Fruit fly (Drosophila melanogaster) whole organism, prepupa: Measurements from ENCODE around the gene Pdp1.
A peak's percentile ranks its signal among the peaks of the same experiment; 100 is the strongest.

ENCODE experiments used
- CG10631 ChIP-seq: fragments of 200-800 bp; sonication (Bioruptor generic); optimal IDR thresholded peaks from 2 replicates; lab custom pipeline; 2016; ENCODE audit warnings: missing biosample characterization, missing genetic modification characterization
- CG11294 ChIP-seq: fragments of 200-800 bp; sonication (Bioruptor generic); IDR thresholded peaks from 2 replicates; pipeline ENCODE4 v1.3.6; 2022; ENCODE audit warnings: missing biosample characterization, missing genetic modification characterization
- CG11762 ChIP-seq: fragments of 200-800 bp; sonication (Bioruptor generic); optimal IDR thresholded peaks from 3 replicates; lab custom pipeline; 2016; ENCODE audit warnings: missing biosample characterization, missing genetic modification characterization; ENCODE audit not compliant: insufficient read depth
- CG11902 ChIP-seq: fragments of 200-800 bp; sonication (Bioruptor generic); optimal IDR thresholded peaks from 3 replicates; lab custom pipeline; 2016; ENCODE audit warnings: missing biosample characterization, missing genetic modification characterization
- CG15336 ChIP-seq: fragments of 200-800 bp; sonication (Bioruptor generic); IDR thresholded peaks from 2 replicates; pipeline ENCODE4 v1.3.6; 2022; ENCODE audit warnings: missing biosample characterization, missing genetic modification characterization
- CG1621 ChIP-seq: fragments of 200-800 bp; sonication (Bioruptor generic); optimal IDR thresholded peaks from 3 replicates; lab custom pipeline; 2018; ENCODE audit warnings: missing biosample characterization, mild to moderate bottlenecking, missing genetic modification characterization
- CG16779 ChIP-seq: fragments of 200-800 bp; sonication (Bioruptor generic); optimal IDR thresholded peaks from 3 replicates; lab custom pipeline; 2017; ENCODE audit warnings: missing biosample characterization, mild to moderate bottlenecking, missing genetic modification characterization
- CG3032 ChIP-seq: fragments of 200-800 bp; optimal IDR thresholded peaks from 2 replicates; lab custom pipeline; 2019; ENCODE audit warnings: missing biosample characterization, mild to moderate bottlenecking, missing genetic modification characterization, moderate library complexity
- CG31627 ChIP-seq: fragments of 200-800 bp; sonication (Bioruptor generic); optimal IDR thresholded peaks from 3 replicates; lab custom pipeline; 2016; ENCODE audit warnings: missing biosample characterization, missing genetic modification characterization
- CG34406 ChIP-seq: fragments of 200-800 bp; sonication (Bioruptor generic); optimal IDR thresholded peaks from 3 replicates; lab custom pipeline; 2016; ENCODE audit warnings: missing biosample characterization, missing genetic modification characterization
- CG3919 ChIP-seq: fragments of 200-800 bp; sonication (Bioruptor generic); optimal IDR thresholded peaks from 3 replicates; lab custom pipeline; 2016; ENCODE audit warnings: missing biosample characterization, missing genetic modification characterization
- CG4318 ChIP-seq: fragments of 200-800 bp; sonication (Bioruptor generic); optimal IDR thresholded peaks from 3 replicates; lab custom pipeline; 2017; ENCODE audit warnings: missing biosample characterization, mild to moderate bottlenecking, missing genetic modification characterization
- CG6854 ChIP-seq: fragments of 200-800 bp; sonication (Bioruptor generic); optimal IDR thresholded peaks from 2 replicates; lab custom pipeline; 2017; ENCODE audit warnings: missing biosample characterization, mild to moderate bottlenecking, missing genetic modification characterization
- CG7368 ChIP-seq: fragments of 200-800 bp; sonication (Bioruptor generic); optimal IDR thresholded peaks from 3 replicates; lab custom pipeline; 2016; ENCODE audit warnings: missing biosample characterization, missing genetic modification characterization
- CG8119 ChIP-seq: fragments of 200-800 bp; sonication (Bioruptor generic); IDR thresholded peaks from 3 replicates; pipeline ENCODE4 v1.3.6; 2022; ENCODE audit warnings: missing biosample characterization, missing genetic modification characterization
- CG8319 ChIP-seq: fragments of 200-800 bp; sonication (Bioruptor generic); optimal IDR thresholded peaks from 3 replicates; lab custom pipeline; 2016; ENCODE audit warnings: missing biosample characterization, missing genetic modification characterization
- CG8632 ChIP-seq: fragments of 200-800 bp; sonication (Bioruptor generic); optimal IDR thresholded peaks from 3 replicates; lab custom pipeline; 2016; ENCODE audit warnings: missing biosample characterization, missing genetic modification characterization
- CG9139 ChIP-seq: fragments of 200-800 bp; sonication (Bioruptor generic); optimal IDR thresholded peaks from 3 replicates; lab custom pipeline; 2017; ENCODE audit warnings: missing biosample characterization, mild to moderate bottlenecking, missing genetic modification characterization
- Eip75B ChIP-seq: fragments of 200-800 bp; sonication (Bioruptor generic); optimal IDR thresholded peaks from 3 replicates; lab custom pipeline; 2016; ENCODE audit warnings: missing biosample characterization, missing genetic modification characterization
- Eip78C ChIP-seq: fragments of 200-800 bp; sonication (Bioruptor generic); peaks from one replicate; lab custom pipeline; 2016; ENCODE audit warnings: missing biosample characterization, missing genetic modification characterization
- Eip93F ChIP-seq: fragments of 200-800 bp; sonication (Bioruptor generic); optimal IDR thresholded peaks from 2 replicates; lab custom pipeline; 2016; ENCODE audit warnings: missing biosample characterization, mild to moderate bottlenecking, missing genetic modification characterization
- Ets21C ChIP-seq: fragments of 200-800 bp; sonication (Bioruptor generic); optimal IDR thresholded peaks from 3 replicates; lab custom pipeline; 2016; ENCODE audit warnings: missing biosample characterization, missing genetic modification characterization
- Ets96B ChIP-seq: fragments of 200-800 bp; optimal IDR thresholded peaks from 2 replicates; lab custom pipeline; 2019; ENCODE audit warnings: missing biosample characterization, mild to moderate bottlenecking, missing genetic modification characterization, moderate library complexity
- Gug ChIP-seq: fragments of 200-800 bp; sonication (Bioruptor generic); IDR thresholded peaks from 2 replicates; pipeline ENCODE4 v1.3.6; 2022; ENCODE audit warnings: missing biosample characterization, missing genetic modification characterization
- Hr38 ChIP-seq: sonication (Bioruptor generic); optimal IDR thresholded peaks from 2 replicates; lab custom pipeline; 2016; ENCODE audit warnings: missing biosample characterization, missing genetic modification characterization
- Hr4 ChIP-seq: fragments of 200-800 bp; sonication (Bioruptor generic); optimal IDR thresholded peaks from 3 replicates; lab custom pipeline; 2016; ENCODE audit warnings: missing biosample characterization, missing genetic modification characterization
- Lpt ChIP-seq: fragments of 200-800 bp; sonication (Bioruptor generic); optimal IDR thresholded peaks from 3 replicates; lab custom pipeline; 2016; ENCODE audit warnings: missing biosample characterization, missing genetic modification characterization
- Met ChIP-seq: fragments of 200-800 bp; sonication (Bioruptor generic); optimal IDR thresholded peaks from 3 replicates; lab custom pipeline; 2016; ENCODE audit warnings: missing biosample characterization, missing genetic modification characterization
- OdsH ChIP-seq: fragments of 200-800 bp; sonication (Bioruptor generic); optimal IDR thresholded peaks from 3 replicates; lab custom pipeline; 2016; ENCODE audit warnings: missing biosample characterization, missing genetic modification characterization
- Smox ChIP-seq: fragments of 200-800 bp; sonication (Bioruptor generic); optimal IDR thresholded peaks from 3 replicates; lab custom pipeline; 2016; ENCODE audit warnings: missing biosample characterization, missing genetic modification characterization
- Sox102F ChIP-seq: fragments of 200-800 bp; sonication (Bioruptor generic); optimal IDR thresholded peaks from 2 replicates; lab custom pipeline; 2016; ENCODE audit warnings: missing biosample characterization, mild to moderate bottlenecking, missing genetic modification characterization
- Sox15 ChIP-seq: fragments of 200-800 bp; sonication (Bioruptor generic); optimal IDR thresholded peaks from 3 replicates; lab custom pipeline; 2016; ENCODE audit warnings: missing biosample characterization, missing genetic modification characterization
- achi ChIP-seq: fragments of 200-800 bp; sonication (Bioruptor generic); optimal IDR thresholded peaks from 3 replicates; lab custom pipeline; 2016; ENCODE audit warnings: missing biosample characterization, missing genetic modification characterization
- acj6 ChIP-seq: fragments of 200-800 bp; sonication (Bioruptor generic); optimal IDR thresholded peaks from 3 replicates; lab custom pipeline; 2016; ENCODE audit warnings: missing biosample characterization, missing genetic modification characterization
- cyc ChIP-seq: fragments of 200-800 bp; sonication (Bioruptor generic); optimal IDR thresholded peaks from 3 replicates; lab custom pipeline; 2016; ENCODE audit warnings: missing biosample characterization, missing genetic modification characterization
- eg ChIP-seq: fragments of 200-800 bp; sonication (Bioruptor generic); IDR thresholded peaks from 3 replicates; pipeline ENCODE4 v1.3.6; 2022; ENCODE audit warnings: missing biosample characterization, missing genetic modification characterization
- esn ChIP-seq: fragments of 200-800 bp; sonication (Bioruptor generic); optimal IDR thresholded peaks from 2 replicates; lab custom pipeline; 2016; ENCODE audit warnings: missing biosample characterization, mild to moderate bottlenecking, missing genetic modification characterization, moderate library complexity
- fd59A ChIP-seq: fragments of 200-800 bp; sonication (Bioruptor generic); optimal IDR thresholded peaks from 2 replicates; lab custom pipeline; 2017; ENCODE audit warnings: missing biosample characterization, mild to moderate bottlenecking, missing genetic modification characterization, missing genetic modification reagents
- fd85E ChIP-seq: fragments of 200-800 bp; sonication (Bioruptor generic); optimal IDR thresholded peaks from 3 replicates; lab custom pipeline; 2016; ENCODE audit warnings: missing biosample characterization, missing genetic modification characterization
- fkh ChIP-seq: fragments of 200-800 bp; sonication (Bioruptor generic); optimal IDR thresholded peaks from 3 replicates; lab custom pipeline; 2017; ENCODE audit warnings: missing biosample characterization, mild to moderate bottlenecking, missing genetic modification characterization, moderate library complexity
- lz ChIP-seq: fragments of 200-800 bp; sonication (Bioruptor generic); optimal IDR thresholded peaks from 3 replicates; lab custom pipeline; 2016; ENCODE audit warnings: missing biosample characterization, missing genetic modification characterization
- net ChIP-seq: fragments of 200-800 bp; sonication (Bioruptor generic); optimal IDR thresholded peaks from 3 replicates; lab custom pipeline; 2016; ENCODE audit warnings: missing biosample characterization, missing genetic modification characterization
- pdm3 ChIP-seq: fragments of 200-800 bp; sonication (Bioruptor generic); optimal IDR thresholded peaks from 3 replicates; lab custom pipeline; 2016; ENCODE audit warnings: missing biosample characterization, missing genetic modification characterization
- salr ChIP-seq, 2 experiments: fragments of 200-800 bp; sonication (Bioruptor generic); optimal IDR thresholded peaks; 3 replicates each; lab custom pipeline; 2016 to 2018; ENCODE audit warnings: missing biosample characterization in 2 of 2, missing genetic modification characterization in 2 of 2, mild to moderate bottlenecking in 1 of 2
- ss ChIP-seq, 2 experiments: fragments of 200-800 bp; sonication (Bioruptor generic); optimal IDR thresholded peaks; 2 replicates in 1 of 2; 3 replicates in 1 of 2; lab custom pipeline; 2017 to 2018; ENCODE audit warnings: mild to moderate bottlenecking in 2 of 2, missing biosample characterization in 2 of 2, missing genetic modification characterization in 2 of 2, moderate library complexity in 1 of 2
- svp ChIP-seq: fragments of 200-800 bp; sonication (Bioruptor generic); peaks from one replicate; lab custom pipeline; 2016; ENCODE audit warnings: missing biosample characterization, missing genetic modification characterization
- topi ChIP-seq: fragments of 200-800 bp; sonication (Bioruptor generic); optimal IDR thresholded peaks from 3 replicates; lab custom pipeline; 2016; ENCODE audit warnings: missing biosample characterization, missing genetic modification characterization
- vri ChIP-seq: fragments of 200-800 bp; sonication (Bioruptor generic); optimal IDR thresholded peaks from 3 replicates; lab custom pipeline; 2016; ENCODE audit warnings: missing biosample characterization, mild to moderate bottlenecking, missing genetic modification characterization

The Pdp1 gene

dm6 chr3L:7865094-7865746, 1.9 kb downstream of the Pdp1 start:
- TF ChIP-seq vri (no peak), Ets21C (GFP tag; lab: Kevin White, UChicago) (no peak), Eip78C (GFP tag; lab: Kevin White, UChicago) (peak; percentile 81), svp (peak; percentile 86), topi (no peak)

- TF ChIP-seq Sox15 (GFP tag; lab: Kevin White, UChicago): peak; percentile 8
- peak; percentile 33 for TF ChIP-seq Lpt (GFP tag; lab: Kevin White, UChicago)
- TF ChIP-seq CG3919 (GFP tag; lab: Kevin White, UChicago): peak; percentile 67
- TF ChIP-seq ss (GFP tag; optimal IDR thresholded peaks at IDR 0.05; lab: Kevin White, UChicago): peak in 1 of 2 experiments; percentile 41
- peak; percentile 66 for TF ChIP-seq Eip75B (GFP tag; lab: Kevin White, UChicago)
- peak; percentile 86 for TF ChIP-seq vri
- TF ChIP-seq cyc (GFP tag; lab: Kevin White, UChicago): peak; percentile 64
- peak; percentile 24 for TF ChIP-seq Sox102F (GFP tag; lab: Kevin White, UChicago)
- peak; percentile 80 for TF ChIP-seq CG3032 (tag; lab: Kevin White, UChicago)
- TF ChIP-seq fd59A (GFP tag; lab: Kevin White, UChicago): peak; percentile 58
- peak; percentile 41 for TF ChIP-seq CG9139 (GFP tag; lab: Kevin White, UChicago)
- TF ChIP-seq Ets21C (GFP tag; lab: Kevin White, UChicago): peak; percentile 47
- TF ChIP-seq pdm3 (GFP tag; lab: Kevin White, UChicago): peak; percentile 66
- TF ChIP-seq svp: peak; percentile 84
- TF ChIP-seq CG8319 (GFP tag; lab: Kevin White, UChicago): peak; percentile 4
- no peak for TF ChIP-seq CG6854 (GFP tag; lab: Kevin White, UChicago)
- peak; percentile 24 for TF ChIP-seq CG11762 (GFP tag; lab: Kevin White, UChicago)
- peak; percentile 64 for TF ChIP-seq CG34406 (GFP tag; lab: Kevin White, UChicago)
- TF ChIP-seq net: peak; percentile 68
- TF ChIP-seq eg (GFP tag; lab: Robert Waterston, UW): peak; percentile 88
- TF ChIP-seq achi (GFP tag; lab: Kevin White, UChicago): peak; percentile 76
- TF ChIP-seq esn: peak; percentile 81
- TF ChIP-seq CG1621 (tag; lab: Kevin White, UChicago): no peak
- peak; percentile 51 for TF ChIP-seq Ets96B
- peak; percentile 71 for TF ChIP-seq CG8632 (GFP tag; lab: Kevin White, UChicago)
- TF ChIP-seq CG11294 (GFP tag; lab: Robert Waterston, UW): peak; percentile 90
- TF ChIP-seq CG8119 (GFP tag; lab: Robert Waterston, UW): peak; percentile 91
- TF ChIP-seq CG15336 (GFP tag; lab: Robert Waterston, UW): peak; percentile 90
- TF ChIP-seq Eip93F (GFP tag; lab: Kevin White, UChicago): no peak
- TF ChIP-seq lz (GFP tag; lab: Kevin White, UChicago): peak; percentile 68
- peak; percentile 87 for TF ChIP-seq Eip78C (GFP tag; lab: Kevin White, UChicago)
- no peak for TF ChIP-seq CG16779 (tag; lab: Kevin White, UChicago)
- TF ChIP-seq salr (GFP tag; optimal IDR thresholded peaks at IDR 0.05; lab: Kevin White, UChicago): peak in 1 of 2 experiments; percentile 68
- peak; percentile 76 for TF ChIP-seq Met
- TF ChIP-seq Hr4: peak; percentile 78
- no peak for TF ChIP-seq fd85E (GFP tag; lab: Kevin White, UChicago)
- TF ChIP-seq OdsH (GFP tag; lab: Kevin White, UChicago): peak; percentile 78
- no peak for TF ChIP-seq fkh (GFP tag; lab: Kevin White, UChicago)
- peak; percentile 69 for TF ChIP-seq topi
- peak; percentile 47 for TF ChIP-seq CG11902 (GFP tag; lab: Kevin White, UChicago)
- peak; percentile 55 for TF ChIP-seq CG7368
- TF ChIP-seq Gug: peak; percentile 84
- no peak for TF ChIP-seq Hr38 (GFP tag; lab: Kevin White, UChicago)
- TF ChIP-seq CG10631 (GFP tag; lab: Kevin White, UChicago): peak; percentile 63
- peak; percentile 72 for TF ChIP-seq CG31627
- peak; percentile 72 for TF ChIP-seq Smox (GFP tag; lab: Kevin White, UChicago)
- TF ChIP-seq CG4318 (GFP tag; lab: Kevin White, UChicago): peak; percentile 57
- TF ChIP-seq acj6 (GFP tag; lab: Kevin White, UChicago): peak; percentile 75
These were observed 3.3 kb downstream of the Pdp1 start for dm6 chr3L:7863766-7864305.
